Fruit fly (Drosophila melanogaster) whole organism, prepupa: ENCODE measurements around the gene CG15891.

Source experiments
- CG10631 ChIP-seq: fragments of 200-800 bp; sonication (Bioruptor generic); optimal IDR thresholded peaks from 2 replicates; lab custom pipeline; 2016; ENCODE audit warnings: missing biosample characterization, missing genetic modification characterization
- CG10669 ChIP-seq: fragments of 200-800 bp; sonication (Bioruptor generic); optimal IDR thresholded peaks from 3 replicates; lab custom pipeline; 2018; ENCODE audit warnings: missing biosample characterization, mild to moderate bottlenecking, missing genetic modification characterization, moderate library complexity
- CG11294 ChIP-seq: fragments of 200-800 bp; sonication (Bioruptor generic); IDR thresholded peaks from 2 replicates; pipeline ENCODE4 v1.3.6; 2022; ENCODE audit warnings: missing biosample characterization, missing genetic modification characterization
- CG11762 ChIP-seq: fragments of 200-800 bp; sonication (Bioruptor generic); optimal IDR thresholded peaks from 3 replicates; lab custom pipeline; 2016; ENCODE audit warnings: missing biosample characterization, missing genetic modification characterization; ENCODE audit not compliant: insufficient read depth
- CG15336 ChIP-seq: fragments of 200-800 bp; sonication (Bioruptor generic); IDR thresholded peaks from 2 replicates; pipeline ENCODE4 v1.3.6; 2022; ENCODE audit warnings: missing biosample characterization, missing genetic modification characterization
- CG1621 ChIP-seq: fragments of 200-800 bp; sonication (Bioruptor generic); optimal IDR thresholded peaks from 3 replicates; lab custom pipeline; 2018; ENCODE audit warnings: missing biosample characterization, mild to moderate bottlenecking, missing genetic modification characterization
- CG16779 ChIP-seq: fragments of 200-800 bp; sonication (Bioruptor generic); optimal IDR thresholded peaks from 3 replicates; lab custom pipeline; 2017; ENCODE audit warnings: missing biosample characterization, mild to moderate bottlenecking, missing genetic modification characterization
- CG32006 ChIP-seq: fragments of 200-800 bp; sonication (Bioruptor generic); optimal IDR thresholded peaks from 3 replicates; lab custom pipeline; 2017; ENCODE audit warnings: missing biosample characterization, mild to moderate bottlenecking, missing genetic modification characterization
- CG34406 ChIP-seq: fragments of 200-800 bp; sonication (Bioruptor generic); optimal IDR thresholded peaks from 3 replicates; lab custom pipeline; 2016; ENCODE audit warnings: missing biosample characterization, missing genetic modification characterization
- CG6163 ChIP-seq: fragments of 200-800 bp; sonication (Bioruptor generic); IDR thresholded peaks from 3 replicates; pipeline ENCODE4 v1.3.6; 2022; ENCODE audit warnings: missing biosample characterization, missing genetic modification characterization
- CG6276 ChIP-seq: fragments of 200-800 bp; sonication (Bioruptor generic); optimal IDR thresholded peaks from 2 replicates; lab custom pipeline; 2017; ENCODE audit warnings: missing biosample characterization, mild to moderate bottlenecking, missing genetic modification characterization
- CG6792 ChIP-seq: fragments of 200-800 bp; sonication (Bioruptor generic); optimal IDR thresholded peaks from 3 replicates; lab custom pipeline; 2016; ENCODE audit warnings: missing biosample characterization, missing genetic modification characterization
- CG6808 ChIP-seq: fragments of 200-800 bp; sonication (Bioruptor generic); optimal IDR thresholded peaks from 3 replicates; lab custom pipeline; 2017; ENCODE audit warnings: missing biosample characterization, missing genetic modification characterization, mild to moderate bottlenecking, moderate library complexity, missing genetic modification reagents
- CG6854 ChIP-seq: fragments of 200-800 bp; sonication (Bioruptor generic); optimal IDR thresholded peaks from 2 replicates; lab custom pipeline; 2017; ENCODE audit warnings: missing biosample characterization, mild to moderate bottlenecking, missing genetic modification characterization
- CG7368 ChIP-seq: fragments of 200-800 bp; sonication (Bioruptor generic); optimal IDR thresholded peaks from 3 replicates; lab custom pipeline; 2016; ENCODE audit warnings: missing biosample characterization, missing genetic modification characterization
- CG8119 ChIP-seq: fragments of 200-800 bp; sonication (Bioruptor generic); IDR thresholded peaks from 3 replicates; pipeline ENCODE4 v1.3.6; 2022; ENCODE audit warnings: missing biosample characterization, missing genetic modification characterization
- CG8319 ChIP-seq: fragments of 200-800 bp; sonication (Bioruptor generic); optimal IDR thresholded peaks from 3 replicates; lab custom pipeline; 2016; ENCODE audit warnings: missing biosample characterization, missing genetic modification characterization
- CG9139 ChIP-seq: fragments of 200-800 bp; sonication (Bioruptor generic); optimal IDR thresholded peaks from 3 replicates; lab custom pipeline; 2017; ENCODE audit warnings: missing biosample characterization, mild to moderate bottlenecking, missing genetic modification characterization
- Eip75B ChIP-seq: fragments of 200-800 bp; sonication (Bioruptor generic); optimal IDR thresholded peaks from 3 replicates; lab custom pipeline; 2016; ENCODE audit warnings: missing biosample characterization, missing genetic modification characterization
- Eip78C ChIP-seq: fragments of 200-800 bp; sonication (Bioruptor generic); peaks from one replicate; lab custom pipeline; 2016; ENCODE audit warnings: missing biosample characterization, missing genetic modification characterization
- Eip93F ChIP-seq: fragments of 200-800 bp; sonication (Bioruptor generic); optimal IDR thresholded peaks from 2 replicates; lab custom pipeline; 2016; ENCODE audit warnings: missing biosample characterization, mild to moderate bottlenecking, missing genetic modification characterization
- Ets21C ChIP-seq: fragments of 200-800 bp; sonication (Bioruptor generic); optimal IDR thresholded peaks from 3 replicates; lab custom pipeline; 2016; ENCODE audit warnings: missing biosample characterization, missing genetic modification characterization
- Hr38 ChIP-seq: sonication (Bioruptor generic); optimal IDR thresholded peaks from 2 replicates; lab custom pipeline; 2016; ENCODE audit warnings: missing biosample characterization, missing genetic modification characterization
- Hr4 ChIP-seq: fragments of 200-800 bp; sonication (Bioruptor generic); optimal IDR thresholded peaks from 3 replicates; lab custom pipeline; 2016; ENCODE audit warnings: missing biosample characterization, missing genetic modification characterization
- Lpt ChIP-seq: fragments of 200-800 bp; sonication (Bioruptor generic); optimal IDR thresholded peaks from 3 replicates; lab custom pipeline; 2016; ENCODE audit warnings: missing biosample characterization, missing genetic modification characterization
- Met ChIP-seq: fragments of 200-800 bp; sonication (Bioruptor generic); optimal IDR thresholded peaks from 3 replicates; lab custom pipeline; 2016; ENCODE audit warnings: missing biosample characterization, missing genetic modification characterization
- OdsH ChIP-seq: fragments of 200-800 bp; sonication (Bioruptor generic); optimal IDR thresholded peaks from 3 replicates; lab custom pipeline; 2016; ENCODE audit warnings: missing biosample characterization, missing genetic modification characterization
- Smox ChIP-seq: fragments of 200-800 bp; sonication (Bioruptor generic); optimal IDR thresholded peaks from 3 replicates; lab custom pipeline; 2016; ENCODE audit warnings: missing biosample characterization, missing genetic modification characterization
- Sox102F ChIP-seq: fragments of 200-800 bp; sonication (Bioruptor generic); optimal IDR thresholded peaks from 2 replicates; lab custom pipeline; 2016; ENCODE audit warnings: missing biosample characterization, mild to moderate bottlenecking, missing genetic modification characterization
- Sox14 ChIP-seq: fragments of 200-800 bp; sonication (Bioruptor generic); optimal IDR thresholded peaks from 3 replicates; lab custom pipeline; 2016; ENCODE audit warnings: missing biosample characterization, missing genetic modification characterization
- Sox15 ChIP-seq: fragments of 200-800 bp; sonication (Bioruptor generic); optimal IDR thresholded peaks from 3 replicates; lab custom pipeline; 2016; ENCODE audit warnings: missing biosample characterization, missing genetic modification characterization
- achi ChIP-seq: fragments of 200-800 bp; sonication (Bioruptor generic); optimal IDR thresholded peaks from 3 replicates; lab custom pipeline; 2016; ENCODE audit warnings: missing biosample characterization, missing genetic modification characterization
- acj6 ChIP-seq: fragments of 200-800 bp; sonication (Bioruptor generic); optimal IDR thresholded peaks from 3 replicates; lab custom pipeline; 2016; ENCODE audit warnings: missing biosample characterization, missing genetic modification characterization
- cyc ChIP-seq: fragments of 200-800 bp; sonication (Bioruptor generic); optimal IDR thresholded peaks from 3 replicates; lab custom pipeline; 2016; ENCODE audit warnings: missing biosample characterization, missing genetic modification characterization
- dac ChIP-seq: fragments of 200-800 bp; sonication (Bioruptor generic); optimal IDR thresholded peaks from 2 replicates; lab custom pipeline; 2017; ENCODE audit warnings: missing biosample characterization, mild to moderate bottlenecking, missing genetic modification characterization
- dsx ChIP-seq: fragments of 200-800 bp; optimal IDR thresholded peaks from 3 replicates; lab custom pipeline; 2019; ENCODE audit warnings: missing biosample characterization, mild to moderate bottlenecking, missing genetic modification characterization, moderate library complexity; ENCODE audit not compliant: poor library complexity, severe bottlenecking
- esn ChIP-seq: fragments of 200-800 bp; sonication (Bioruptor generic); optimal IDR thresholded peaks from 2 replicates; lab custom pipeline; 2016; ENCODE audit warnings: missing biosample characterization, mild to moderate bottlenecking, missing genetic modification characterization, moderate library complexity
- fd85E ChIP-seq: fragments of 200-800 bp; sonication (Bioruptor generic); optimal IDR thresholded peaks from 3 replicates; lab custom pipeline; 2016; ENCODE audit warnings: missing biosample characterization, missing genetic modification characterization
- fkh ChIP-seq: fragments of 200-800 bp; sonication (Bioruptor generic); optimal IDR thresholded peaks from 3 replicates; lab custom pipeline; 2017; ENCODE audit warnings: missing biosample characterization, mild to moderate bottlenecking, missing genetic modification characterization, moderate library complexity
- lz ChIP-seq: fragments of 200-800 bp; sonication (Bioruptor generic); optimal IDR thresholded peaks from 3 replicates; lab custom pipeline; 2016; ENCODE audit warnings: missing biosample characterization, missing genetic modification characterization
- net ChIP-seq: fragments of 200-800 bp; sonication (Bioruptor generic); optimal IDR thresholded peaks from 3 replicates; lab custom pipeline; 2016; ENCODE audit warnings: missing biosample characterization, missing genetic modification characterization
- pdm3 ChIP-seq: fragments of 200-800 bp; sonication (Bioruptor generic); optimal IDR thresholded peaks from 3 replicates; lab custom pipeline; 2016; ENCODE audit warnings: missing biosample characterization, missing genetic modification characterization
- salr ChIP-seq, 2 experiments: fragments of 200-800 bp; sonication (Bioruptor generic); optimal IDR thresholded peaks; 3 replicates each; lab custom pipeline; 2016 to 2018; ENCODE audit warnings: missing biosample characterization in 2 of 2, missing genetic modification characterization in 2 of 2, mild to moderate bottlenecking in 1 of 2
- spab ChIP-seq: fragments of 200-800 bp; sonication (Bioruptor generic); optimal IDR thresholded peaks from 2 replicates; lab custom pipeline; 2017; ENCODE audit warnings: missing biosample characterization, mild to moderate bottlenecking, missing genetic modification characterization, missing genetic modification reagents
- ss ChIP-seq, 2 experiments: fragments of 200-800 bp; sonication (Bioruptor generic); optimal IDR thresholded peaks; 2 replicates in 1 of 2; 3 replicates in 1 of 2; lab custom pipeline; 2017 to 2018; ENCODE audit warnings: mild to moderate bottlenecking in 2 of 2, missing biosample characterization in 2 of 2, missing genetic modification characterization in 2 of 2, moderate library complexity in 1 of 2
- topi ChIP-seq: fragments of 200-800 bp; sonication (Bioruptor generic); optimal IDR thresholded peaks from 3 replicates; lab custom pipeline; 2016; ENCODE audit warnings: missing biosample characterization, missing genetic modification characterization
- vri ChIP-seq: fragments of 200-800 bp; sonication (Bioruptor generic); optimal IDR thresholded peaks from 3 replicates; lab custom pipeline; 2016; ENCODE audit warnings: missing biosample characterization, mild to moderate bottlenecking, missing genetic modification characterization

Gene CG15891

dm6 chrX:6340593-6341068, 45.5 kb upstream of the CG15891 start (continued):
- TF ChIP-seq Sox14, result peak; percentile 81
- TF ChIP-seq CG6854 (GFP tag; lab: Kevin White, UChicago), result peak; percentile 82
- peak; percentile 65 for TF ChIP-seq Lpt (GFP tag; lab: Kevin White, UChicago)
- TF ChIP-seq topi, result peak; percentile 86
- peak; percentile 83 for TF ChIP-seq spab (GFP tag; lab: Kevin White, UChicago)
- peak; percentile 96 for TF ChIP-seq Eip78C (GFP tag; lab: Kevin White, UChicago)
- peak; percentile 53 for TF ChIP-seq fd85E (GFP tag; lab: Kevin White, UChicago)
- TF ChIP-seq CG10669 (GFP tag; lab: Kevin White, UChicago), result peak; percentile 84
- TF ChIP-seq Eip93F (GFP tag; lab: Kevin White, UChicago), result peak; percentile 61
- peak; percentile 69 for TF ChIP-seq CG1621 (tag; lab: Kevin White, UChicago)
- TF ChIP-seq Sox15 (GFP tag; lab: Kevin White, UChicago), result peak; percentile 75

- TF ChIP-seq CG34406 (GFP tag; lab: Kevin White, UChicago) (peak; percentile 8), CG6163 (GFP tag; lab: Robert Waterston, UW) (peak; percentile 86), CG6808 (GFP tag; lab: Kevin White, UChicago) (peak; percentile 31), CG6276 (GFP tag; lab: Kevin White, UChicago) (peak; percentile 3), acj6 (GFP tag; lab: Kevin White, UChicago) (peak; percentile 48), CG9139 (GFP tag; lab: Kevin White, UChicago) (peak; percentile 58), CG8119 (peak; percentile 69; the same call in 2 of the 3 replicates), dac (GFP tag; lab: Kevin White, UChicago) (peak; percentile 50), salr (GFP tag; optimal IDR thresholded peaks at IDR 0.05; lab: Kevin White, UChicago) (peak in 1 of 2 experiments; percentile 76), pdm3 (peak; percentile 59), fkh (GFP tag; lab: Kevin White, UChicago) (no peak), Hr38 (GFP tag; lab: Kevin White, UChicago) (no peak), cyc (GFP tag; lab: Kevin White, UChicago) (no peak), Sox14 (peak; percentile 27), ss (GFP tag; optimal IDR thresholded peaks at IDR 0.05; lab: Kevin White, UChicago) (peak; percentile 26 to 53), CG1621 (tag; lab: Kevin White, UChicago) (peak; percentile 79), topi (peak; percentile 2), Smox (GFP tag; lab: Kevin White, UChicago) (no peak), CG6792 (no peak), achi (GFP tag; lab: Kevin White, UChicago) (peak; percentile 39), Met (GFP tag; lab: Kevin White, UChicago) (no peak), CG11294 (peak; percentile 70; the same call in 1 of the 2 replicates), CG8319 (GFP tag; lab: Kevin White, UChicago) (no peak), dsx (GFP tag; lab: Kevin White, UChicago) (peak; percentile 81), esn (GFP tag; lab: Kevin White, UChicago) (no peak), CG7368 (peak; percentile 49), vri (GFP tag; lab: Kevin White, UChicago) (no peak), CG15336 (peak; percentile 80), Eip93F (GFP tag; lab: Kevin White, UChicago) (no peak), CG16779 (no peak), CG11762 (GFP tag; lab: Kevin White, UChicago) (peak; percentile 12), net (GFP tag; lab: Kevin White, UChicago) (peak; percentile 19), Lpt (GFP tag; lab: Kevin White, UChicago) (peak; percentile 63), CG32006 (peak; percentile 69), Sox102F (GFP tag; lab: Kevin White, UChicago) (no peak), fd85E (GFP tag; lab: Kevin White, UChicago) (no peak), Ets21C (no peak), Hr4 (GFP tag; lab: Kevin White, UChicago) (peak; percentile 66), Eip75B (GFP tag; lab: Kevin White, UChicago) (peak; percentile 52), OdsH (GFP tag; lab: Kevin White, UChicago) (peak; percentile 45), CG10669 (GFP tag; lab: Kevin White, UChicago) (peak; percentile 82), lz (no peak), Eip78C (GFP tag; lab: Kevin White, UChicago) (peak; percentile 87), CG10631 (GFP tag; lab: Kevin White, UChicago) (peak; percentile 50), spab (GFP tag; lab: Kevin White, UChicago) (peak; percentile 47)
Observed at dm6 chrX:6339970-6340548, 44.9 kb upstream of the CG15891 start.
